Worm (Caenorhabditis elegans): ENCODE results near the gene fbxb-61.
"Not testable (repeated sequence)": the region's sequence is repeated elsewhere in the genome, so short reads cannot be mapped to it uniquely, and the experiment has no call there.

The fbxb-61 gene

ce11 chrV:19303589-19304174 lies at the start of gene fbxb-61, which contains the start of gene fbxb-63:
Gene fbxb-61 (plus strand): TSS chrV:19304124.
Gene fbxb-63 (minus strand): TSS chrV:19303730.
- TF ChIP-seq unc-62 (GFP tag; optimal IDR thresholded peaks at IDR 0.05): no peak

- TF ChIP-seq unc-62 (GFP tag; optimal IDR thresholded peaks at IDR 0.05): no peak
These were observed 46.3 kb upstream of the fbxb-61 start, which contains the start of gene F21D9.3 for ce11 chrV:19257653-19258052. Gene F21D9.3 (minus strand): TSS chrV:19257753.

- no peak for TF ChIP-seq unc-62 (GFP tag; optimal IDR thresholded peaks at IDR 0.05)
These were observed 44.5 kb upstream of the fbxb-61 start for ce11 chrV:19259403-19259802.

DNA sequence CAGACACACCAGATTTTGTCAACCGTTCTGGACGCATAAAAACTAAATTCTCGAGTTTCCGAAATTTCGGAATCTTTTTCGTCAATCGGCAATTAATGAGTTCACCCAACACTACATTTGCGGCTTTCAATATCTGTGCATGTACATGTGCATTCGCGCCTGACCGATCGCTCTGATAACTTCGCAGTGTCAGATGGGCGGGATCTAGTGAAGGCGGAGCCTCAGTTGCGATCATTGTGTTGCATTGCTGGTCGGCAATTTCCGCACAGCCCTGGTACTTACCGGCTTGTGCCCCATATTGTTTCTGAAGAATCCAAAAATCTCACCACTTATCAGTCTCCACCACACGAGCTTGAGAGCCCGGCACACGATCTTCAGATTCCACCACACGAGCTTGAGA lies 43.2 kb upstream of the fbxb-61 start:
- no peak for TF ChIP-seq unc-62 (GFP tag; optimal IDR thresholded peaks at IDR 0.05)

DNA sequence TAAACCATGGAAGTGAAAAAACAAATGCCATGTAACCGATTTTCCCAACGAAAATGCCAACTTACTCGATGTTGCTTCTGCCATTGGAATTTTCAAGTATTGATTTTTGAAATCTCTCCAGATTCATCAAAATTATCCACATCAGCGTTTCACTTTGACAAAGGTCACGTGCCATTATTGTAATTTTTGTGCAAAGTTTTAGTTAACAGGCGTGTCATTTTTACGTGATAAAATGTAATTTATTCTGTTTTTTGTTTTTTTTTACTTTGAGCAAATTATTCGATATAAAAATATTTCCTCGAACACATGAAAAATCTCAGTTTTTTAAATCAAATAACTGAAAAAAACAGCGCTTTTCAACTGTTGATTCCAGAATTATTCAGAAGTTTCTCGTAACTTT lies 41.6 kb upstream of the fbxb-61 start, which contains the start of gene F21D9.2:
Gene F21D9.2 (minus strand): TSS at position 101 of the 400 bp plus-strand sequence.
- no peak for TF ChIP-seq unc-62 (GFP tag; optimal IDR thresholded peaks at IDR 0.05)

DNA sequence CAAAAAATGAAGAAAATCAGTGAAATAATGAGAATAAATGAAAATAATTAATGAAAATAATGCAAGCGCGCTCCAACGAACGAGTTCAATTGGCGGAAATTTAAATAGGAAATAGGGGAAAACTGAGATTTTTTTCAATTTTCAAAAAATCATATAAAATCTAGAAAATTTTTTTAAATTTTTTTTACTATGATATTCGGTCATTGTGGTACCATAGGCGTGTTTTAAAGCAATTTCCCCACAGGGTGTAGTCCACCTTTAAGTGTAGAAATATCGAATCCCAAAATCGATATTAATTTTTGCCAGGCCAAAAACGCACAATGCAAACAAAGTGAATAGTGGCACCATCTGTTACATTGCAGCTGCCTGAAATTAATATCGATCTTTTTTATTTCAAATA lies 39.8 kb upstream of the fbxb-61 start, which contains the start of gene F21D9.1:
Gene F21D9.1 (plus strand): TSS at position 301 of the 400 bp plus-strand sequence.
- not testable (repeated sequence) for TF ChIP-seq unc-62 (GFP tag; optimal IDR thresholded peaks at IDR 0.05)

ce11 chrV:19276354-19276753 lies 27.6 kb upstream of the fbxb-61 start:
- TF ChIP-seq unc-62 (GFP tag; optimal IDR thresholded peaks at IDR 0.05): no peak

DNA sequence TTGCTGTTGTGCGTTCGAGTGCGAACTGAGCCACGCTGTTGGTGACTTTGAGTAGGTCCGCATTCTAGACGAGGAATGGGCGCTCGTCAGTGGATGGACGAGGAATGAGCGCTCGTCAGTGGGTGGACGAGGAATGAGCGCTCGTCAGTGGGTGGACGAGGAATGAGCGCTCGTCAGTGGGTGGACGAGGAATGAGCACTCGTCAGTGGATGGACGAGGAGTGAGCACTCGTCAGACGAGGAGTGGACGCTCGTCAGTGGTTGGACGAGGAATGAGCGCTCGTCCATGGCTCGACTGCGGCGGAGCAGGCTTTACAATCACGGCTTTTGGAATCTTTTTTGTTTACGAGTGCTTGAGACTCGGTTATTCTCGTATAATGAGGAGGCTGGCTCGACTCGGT lies 25.4 kb upstream of the fbxb-61 start:
- no peak for TF ChIP-seq unc-62 (GFP tag; optimal IDR thresholded peaks at IDR 0.05)

- TF ChIP-seq unc-62 (GFP tag; optimal IDR thresholded peaks at IDR 0.05): no peak
These were observed 24.0 kb upstream of the fbxb-61 start, which contains the start of gene F21D9.8 for ce11 chrV:19279888-19280287. Gene F21D9.8 (minus strand): TSS chrV:19279988.

DNA sequence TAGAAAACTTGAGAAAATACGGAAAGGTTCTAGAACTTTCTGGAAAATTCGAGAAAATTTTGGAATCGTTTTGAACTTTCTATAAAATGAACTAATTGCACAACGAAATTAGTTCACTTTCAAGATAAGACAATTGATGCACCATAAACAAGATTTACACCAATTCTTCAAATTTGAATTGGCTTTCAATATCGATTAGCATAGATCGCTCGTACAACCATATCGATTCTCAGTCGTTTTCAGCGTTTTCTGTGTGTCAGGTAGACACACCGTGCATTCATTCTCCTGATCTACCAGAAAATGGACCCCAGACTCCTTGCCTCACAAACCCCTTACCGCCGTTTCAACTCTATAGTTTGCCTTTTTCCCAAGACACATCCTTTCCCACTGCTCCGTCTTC lies 21.6 kb upstream of the fbxb-61 start, which contains the start of gene fbxb-117:
Gene fbxb-117 (plus strand): TSS at position 301 of the 400 bp plus-strand sequence.
- no peak for TF ChIP-seq unc-62 (GFP tag; optimal IDR thresholded peaks at IDR 0.05)

DNA sequence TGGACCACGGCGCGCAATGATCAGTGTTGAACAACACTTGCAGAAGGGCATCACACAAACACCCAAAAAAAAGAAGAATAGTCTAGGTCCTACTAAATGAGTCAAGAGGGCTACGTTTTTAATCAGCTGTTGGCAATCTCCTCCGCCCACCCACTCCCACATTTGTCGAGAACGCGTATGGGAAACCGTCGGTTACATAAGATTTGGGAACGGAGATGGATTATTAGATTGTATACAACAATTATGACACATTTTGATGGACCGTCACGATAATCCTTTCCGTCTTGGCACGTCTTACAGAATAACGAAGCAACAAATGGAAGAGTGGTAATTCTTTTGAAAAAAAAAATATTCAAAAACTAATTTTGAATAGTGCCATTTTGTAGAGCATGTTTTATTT lies 18.0 kb upstream of the fbxb-61 start:
- TF ChIP-seq unc-62 (GFP tag; optimal IDR thresholded peaks at IDR 0.05): no peak

ce11 chrV:19288073-19288805 lies 15.7 kb upstream of the fbxb-61 start, which contains the start of the genes F55C9.3 and fbxb-57:
Gene F55C9.3 (minus strand): TSS chrV:19288173.
Gene fbxb-57 (plus strand): TSS chrV:19288755.
- no peak for TF ChIP-seq unc-62 (GFP tag; optimal IDR thresholded peaks at IDR 0.05)

DNA sequence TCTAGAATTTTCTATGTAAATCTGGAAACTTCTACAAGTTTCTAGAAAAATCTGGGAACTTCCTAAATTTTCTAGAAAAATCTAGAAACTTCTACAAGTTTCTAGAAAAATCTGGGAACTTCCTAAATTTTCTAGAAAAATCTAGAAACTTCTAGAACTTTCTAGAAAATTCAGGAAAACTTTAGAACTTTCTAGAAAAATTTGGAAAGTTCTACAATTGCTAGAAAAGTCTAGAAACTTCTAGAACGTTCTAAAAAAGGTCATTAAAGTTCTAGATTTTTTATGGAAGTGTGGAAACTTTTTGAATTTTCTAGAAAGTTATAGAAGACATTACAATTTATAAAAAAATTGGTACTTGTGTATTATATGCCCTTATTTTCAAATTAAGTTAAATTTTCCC lies 10.9 kb upstream of the fbxb-61 start, which contains the start of gene F55C9.5:
Gene F55C9.5 (minus strand): TSS at position 101 of the 400 bp plus-strand sequence.
- no peak for TF ChIP-seq unc-62 (GFP tag; optimal IDR thresholded peaks at IDR 0.05)

- TF ChIP-seq unc-62 (GFP tag; optimal IDR thresholded peaks at IDR 0.05): no peak
These were observed 7.2 kb upstream of the fbxb-61 start, which contains the start of gene F55C9.6 for ce11 chrV:19296723-19297122. Gene F55C9.6 (minus strand): TSS chrV:19296823.

- no peak for TF ChIP-seq unc-62 (GFP tag; optimal IDR thresholded peaks at IDR 0.05)
These were observed 6.4 kb upstream of the fbxb-61 start, which contains the start of gene fbxb-60 for ce11 chrV:19297510-19297909. Gene fbxb-60 (plus strand): TSS chrV:19297810.

DNA sequence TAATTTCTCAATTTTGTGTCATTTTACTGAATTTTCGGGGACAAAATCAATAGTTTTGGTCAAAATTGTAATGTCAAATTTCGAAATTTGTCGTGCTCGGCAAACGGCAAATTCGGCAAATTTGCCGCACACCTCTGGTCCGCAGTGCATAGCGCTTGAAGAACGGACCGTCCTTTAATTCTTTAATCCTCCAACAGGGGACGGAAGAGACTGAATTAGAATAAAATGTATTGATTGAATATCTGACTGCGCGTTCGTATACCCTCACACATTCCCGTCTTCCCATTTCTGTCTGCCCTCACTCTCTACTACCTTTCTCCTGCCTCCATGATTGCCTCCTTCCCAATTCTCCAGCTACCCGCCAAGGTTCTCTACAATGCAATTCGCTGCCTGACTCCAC lies 4.7 kb upstream of the fbxb-61 start, which contains the start of gene F55C9.14:
Gene F55C9.14 (plus strand): TSS at position 301 of the 400 bp plus-strand sequence.
- TF ChIP-seq unc-62 (GFP tag; optimal IDR thresholded peaks at IDR 0.05): no peak

All from whole organism, dauer.